Worm (Caenorhabditis elegans): ENCODE data around the gene B0391.14.

Gene B0391.14

DNA sequence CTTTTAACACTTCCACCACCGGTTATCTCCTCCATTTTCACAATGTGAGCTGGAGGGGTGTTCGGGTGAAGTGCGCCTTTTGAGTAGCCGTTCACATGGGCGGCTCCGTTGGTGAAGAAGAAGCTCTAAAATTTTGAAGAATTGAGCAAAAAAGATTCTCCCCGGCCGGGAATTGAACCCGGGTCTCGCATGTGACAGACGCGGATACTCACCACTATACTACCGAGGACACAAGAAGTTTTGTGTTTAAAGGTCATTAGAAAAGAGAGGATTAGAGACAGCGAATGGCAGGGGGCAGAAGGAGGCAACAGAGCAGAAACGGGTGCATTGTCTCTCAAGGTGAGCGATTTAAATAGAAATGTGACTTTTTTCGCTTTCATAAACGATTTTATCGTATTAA is 48.0 kb downstream of the B0391.14 start (continued):
- TF ChIP-seq Y67H2A.10 (GFP tag; conservative IDR thresholded peaks at IDR 0.05) = no peak
- no peak for TF ChIP-seq F52B5.7 (tag; optimal IDR thresholded peaks at IDR 0.05)
- TF ChIP-seq attf-5 (GFP tag; optimal IDR thresholded peaks at IDR 0.05) = peak; percentile 51
- TF ChIP-seq lin-35 (GFP tag; optimal IDR thresholded peaks at IDR 0.05) = peak in 1 of 3 experiments; percentile 54

- no peak for TF ChIP-seq sea-2 (GFP tag; IDR thresholded peaks at IDR 0.05)
- peak; percentile 26 for TF ChIP-seq rpc-1 (optimal IDR thresholded peaks at IDR 0.05)
- peak; percentile 52 for TF ChIP-seq rpc-1 (tag; optimal IDR thresholded peaks at IDR 0.05)
- peak; percentile 73 for TF ChIP-seq tbp1 (GFP tag; optimal IDR thresholded peaks at IDR 0.05)
- TF ChIP-seq F22D6.2 (tag; optimal IDR thresholded peaks at IDR 0.05) = no peak
- peak; percentile 52 for TF ChIP-seq B0261.1 (tag; optimal IDR thresholded peaks at IDR 0.05)
These were observed 49.3 kb downstream of the B0391.14 start for ce11 chrV:15550408-15550807.

Measured in whole organism, young adult.